Worm (Caenorhabditis elegans): ENCODE measurements around the gene fbxb-119.

The fbxb-119 gene

DNA sequence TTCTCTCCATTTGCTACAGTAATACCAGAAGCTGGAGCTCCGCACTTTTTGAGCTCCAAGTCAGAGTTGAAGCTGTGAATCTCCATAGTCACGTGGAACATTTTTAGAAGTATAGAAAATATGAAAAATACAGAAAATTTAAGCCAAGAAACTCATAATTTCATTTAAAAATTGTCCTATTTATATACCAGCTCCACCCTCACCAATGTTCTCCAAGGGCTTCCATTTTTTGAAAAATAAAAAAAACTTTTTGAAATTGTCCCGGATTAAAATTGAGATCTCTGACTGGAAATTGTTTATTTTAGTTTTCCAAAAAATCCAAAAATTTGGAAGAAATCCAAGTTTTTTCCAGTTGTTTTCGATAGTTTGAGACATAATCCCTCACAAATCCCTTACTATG, 41.5 kb downstream of the fbxb-119 start, which contains the start of gene C08E8.5:
C08E8.5 (minus strand) TSS at position 101 of the 400 bp plus-strand sequence.
- TF ChIP-seq ceh-91 (GFP tag; IDR thresholded peaks at IDR 0.05) (no peak), ceh-40 (GFP tag; IDR thresholded peaks at IDR 0.05) (no peak), snpc-4 (GFP tag; optimal IDR thresholded peaks at IDR 0.05) (no peak), snpc-4 (tag; optimal IDR thresholded peaks at IDR 0.05) (no peak), Y53F4B.3 (GFP tag; IDR thresholded peaks at IDR 0.05) (no peak), akir-1 (GFP tag; optimal IDR thresholded peaks at IDR 0.05) (no peak), dpl-1 (GFP tag; optimal IDR thresholded peaks at IDR 0.05) (no peak), cebp-2 (GFP tag; IDR thresholded peaks at IDR 0.05) (no peak), chd-7 (tag; optimal IDR thresholded peaks at IDR 0.05) (no peak)

DNA sequence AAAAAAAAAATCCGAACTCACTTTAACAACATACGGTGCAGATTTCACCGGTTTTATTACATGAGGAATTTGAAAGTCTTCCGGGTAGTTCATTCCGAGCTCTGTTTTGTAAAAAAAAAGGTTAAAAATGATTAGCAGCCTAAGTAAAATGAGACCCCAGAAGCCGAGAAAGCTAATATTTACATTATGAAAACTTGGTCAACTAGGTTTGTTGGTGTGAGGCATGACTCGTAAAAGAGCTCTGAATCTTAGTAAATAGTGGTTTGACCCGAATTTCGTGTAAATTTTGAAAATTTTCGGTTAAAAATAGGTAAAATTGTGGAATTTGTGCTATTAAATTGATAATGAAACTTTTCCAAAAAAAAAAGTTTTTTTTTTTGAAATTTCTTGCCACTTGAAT, 44.0 kb downstream of the fbxb-119 start, which contains the start of gene C08E8.1:
C08E8.1 (minus strand) TSS at position 101 of the 400 bp plus-strand sequence.
- no peak for TF ChIP-seq lsy-27 (tag; optimal IDR thresholded peaks at IDR 0.05; ENCODE audit: borderline replicate concordance, insufficient read depth)
- TF ChIP-seq nfya-2 (GFP tag; IDR thresholded peaks at IDR 0.05) = no peak
- no peak for TF ChIP-seq ZK185.1 (tag; optimal IDR thresholded peaks at IDR 0.05; ENCODE audit: poor library complexity, severe bottlenecking)
- TF ChIP-seq hmg-20 (GFP tag; IDR thresholded peaks at IDR 0.05) = no peak
- no peak for TF ChIP-seq egl-18 (GFP tag; IDR thresholded peaks at IDR 0.05)
- no peak for TF ChIP-seq ztf-18 (tag; optimal IDR thresholded peaks at IDR 0.05)
- TF ChIP-seq aptf-3 (GFP tag; IDR thresholded peaks at IDR 0.05) = no peak
- no peak for TF ChIP-seq Y67H2A.10 (GFP tag; conservative IDR thresholded peaks at IDR 0.05)
- no peak for TF ChIP-seq bed-1 (GFP tag; IDR thresholded peaks at IDR 0.05)
- no peak for TF ChIP-seq snpc-1.3 (tag; optimal IDR thresholded peaks at IDR 0.05; ENCODE audit: insufficient read depth)
- no peak for TF ChIP-seq Y53G8AR.9 (GFP tag; conservative IDR thresholded peaks at IDR 0.05)
- TF ChIP-seq nhr-27 (tag; optimal IDR thresholded peaks at IDR 0.05) = no peak
- TF ChIP-seq cebp-1 (GFP tag; IDR thresholded peaks at IDR 0.05) = no peak
- TF ChIP-seq cebp-1 (tag; optimal IDR thresholded peaks at IDR 0.05) = no peak
- TF ChIP-seq Y95B8A.8 (GFP tag; IDR thresholded peaks at IDR 0.05) = no peak
- TF ChIP-seq snpc-1.1 (tag; optimal IDR thresholded peaks at IDR 0.05; ENCODE audit: insufficient read depth) = no peak

DNA sequence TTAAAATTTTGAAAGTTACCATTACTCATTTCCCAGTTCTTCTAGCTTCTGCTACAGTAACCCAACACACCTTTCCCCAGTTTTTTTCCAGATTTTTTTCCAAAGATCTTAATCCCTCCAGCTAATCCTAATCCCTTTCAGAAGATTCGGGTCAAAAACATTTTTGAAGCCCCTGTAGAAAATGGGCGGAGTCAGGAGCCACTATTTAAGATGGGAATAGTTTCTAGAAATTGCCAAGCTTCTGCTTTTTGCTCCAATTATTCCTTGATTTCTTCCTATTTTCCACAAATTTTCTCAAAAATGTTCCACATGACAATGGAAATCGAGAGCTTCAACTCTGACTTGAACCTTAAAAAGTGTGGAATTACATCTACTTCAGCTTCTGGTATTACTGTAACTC, 46.1 kb downstream of the fbxb-119 start, which contains the start of gene C08E8.9:
C08E8.9 (plus strand) TSS at position 301 of the 400 bp plus-strand sequence.
- TF ChIP-seq akir-1 (GFP tag; optimal IDR thresholded peaks at IDR 0.05) = no peak
- no peak for TF ChIP-seq nhr-179 (tag; optimal IDR thresholded peaks at IDR 0.05)
- TF ChIP-seq C06A6.2 (GFP tag; conservative IDR thresholded peaks at IDR 0.05) = no peak
- no peak for TF ChIP-seq aptf-2 (GFP tag; conservative IDR thresholded peaks at IDR 0.05)
- TF ChIP-seq ceh-100 (GFP tag; IDR thresholded peaks at IDR 0.05) = no peak
- no peak for TF ChIP-seq K11D2.4 (GFP tag; IDR thresholded peaks at IDR 0.05)
- no peak for TF ChIP-seq ceh-91 (GFP tag; IDR thresholded peaks at IDR 0.05)
- no peak for TF ChIP-seq F23B12.7 (tag; optimal IDR thresholded peaks at IDR 0.05; ENCODE audit: insufficient read depth)
- no peak for TF ChIP-seq rcor-1 (GFP tag; IDR thresholded peaks at IDR 0.05)
- TF ChIP-seq nhr-27 (tag; optimal IDR thresholded peaks at IDR 0.05) = no peak
- no peak for TF ChIP-seq B0019.2 (GFP tag; conservative IDR thresholded peaks at IDR 0.05)
- no peak for TF ChIP-seq ztf-28 (GFP tag; IDR thresholded peaks at IDR 0.05)
- no peak for TF ChIP-seq madf-8 (GFP tag; conservative IDR thresholded peaks at IDR 0.05)
- no peak for TF ChIP-seq nfyb-1 (GFP tag; IDR thresholded peaks at IDR 0.05)
- no peak for TF ChIP-seq rec-8 (tag; optimal IDR thresholded peaks at IDR 0.05)
- TF ChIP-seq nfya-2 (GFP tag; IDR thresholded peaks at IDR 0.05) = no peak
- no peak for TF ChIP-seq nhr-90 (tag; optimal IDR thresholded peaks at IDR 0.05)
- no peak for TF ChIP-seq attf-6 (GFP tag; IDR thresholded peaks at IDR 0.05)
- TF ChIP-seq B0261.1 (tag; optimal IDR thresholded peaks at IDR 0.05) = no peak

Data from whole organism, young adult.